Worm (Caenorhabditis elegans) whole organism, late embryonic: ENCODE results near the gene F21H7.3.

ENCODE experiments used
- C38D4.7 ChIP-seq: fragments of 200-800 bp; sonication (Bioruptor generic); optimal IDR thresholded peaks from 2 replicates; lab custom pipeline; 2018; ENCODE audit warnings: mild to moderate bottlenecking, missing genetic modification characterization, moderate library complexity, missing compliant biosample characterization
- F13H6.1 ChIP-seq: sonication (generic microtip); optimal IDR thresholded peaks from 2 replicates; lab custom pipeline; 2016; ENCODE audit warnings: missing genetic modification characterization, missing compliant biosample characterization
- K09A11.1 ChIP-seq: sonication (generic microtip); optimal IDR thresholded peaks from 2 replicates; lab custom pipeline; 2017; ENCODE audit warnings: antibody characterized with exemption, mild to moderate bottlenecking, missing genetic modification characterization, missing compliant biosample characterization; ENCODE audit not compliant: insufficient read depth
- T23F11.4 ChIP-seq: fragments of 200-800 bp; sonication (Bioruptor generic); optimal IDR thresholded peaks from 2 replicates; lab custom pipeline; 2018; ENCODE audit warnings: mild to moderate bottlenecking, missing genetic modification characterization, missing compliant biosample characterization
- Y22D7AL.16 ChIP-seq: sonication (generic microtip); optimal IDR thresholded peaks from 2 replicates; lab custom pipeline; 2016; ENCODE audit warnings: missing genetic modification characterization, missing compliant biosample characterization
- ahr-1 ChIP-seq: sonication (generic microtip); optimal IDR thresholded peaks from 2 replicates; lab custom pipeline; 2016; ENCODE audit warnings: missing genetic modification characterization, missing compliant biosample characterization
- ceh-18 ChIP-seq: sonication (generic microtip); optimal IDR thresholded peaks from 2 replicates; lab custom pipeline; 2016; ENCODE audit warnings: missing genetic modification characterization, missing compliant biosample characterization
- ceh-19 ChIP-seq: fragments of 200-800 bp; sonication (Bioruptor generic); optimal IDR thresholded peaks from 2 replicates; lab custom pipeline; 2018; ENCODE audit warnings: mild to moderate bottlenecking, missing genetic modification characterization, missing compliant biosample characterization
- ceh-22 ChIP-seq: sonication (generic microtip); optimal IDR thresholded peaks from 2 replicates; lab custom pipeline; 2017; ENCODE audit warnings: missing biosample characterization, missing genetic modification characterization
- ceh-24 ChIP-seq: sonication (generic microtip); optimal IDR thresholded peaks from 2 replicates; lab custom pipeline; 2016; ENCODE audit warnings: mild to moderate bottlenecking, missing genetic modification characterization, missing compliant biosample characterization
- ceh-30 ChIP-seq: fragments of 150-350 bp; optimal IDR thresholded peaks from 2 replicates; lab custom pipeline; 2014; ENCODE audit warnings: missing biosample characterization, missing genetic modification characterization
- ceh-6 ChIP-seq: fragments of 200-800 bp; sonication (Bioruptor generic); optimal IDR thresholded peaks from 2 replicates; lab custom pipeline; 2018; ENCODE audit warnings: mild to moderate bottlenecking, missing genetic modification characterization, missing compliant biosample characterization
- che-1 ChIP-seq: sonication (generic microtip); optimal IDR thresholded peaks from 2 replicates; lab custom pipeline; 2016; ENCODE audit warnings: mild to moderate bottlenecking, missing genetic modification characterization, missing compliant biosample characterization
- elt-2 ChIP-seq: sonication (generic microtip); optimal IDR thresholded peaks from 2 replicates; lab custom pipeline; 2016; ENCODE audit warnings: missing genetic modification reagents, missing genetic modification characterization, missing compliant biosample characterization
- elt-4 ChIP-seq: sonication (generic microtip); optimal IDR thresholded peaks from 2 replicates; lab custom pipeline; 2016; ENCODE audit warnings: missing genetic modification characterization, missing compliant biosample characterization
- ets-4 ChIP-seq: sonication (generic microtip); optimal IDR thresholded peaks from 2 replicates; lab custom pipeline; 2016; ENCODE audit warnings: missing genetic modification characterization, missing compliant biosample characterization
- eyg-1 ChIP-seq: sonication (generic microtip); optimal IDR thresholded peaks from 2 replicates; lab custom pipeline; 2016; ENCODE audit warnings: missing genotype, missing genetic modification characterization, missing compliant biosample characterization
- fax-1 ChIP-seq: sonication (generic microtip); optimal IDR thresholded peaks from 2 replicates; lab custom pipeline; 2016; ENCODE audit warnings: missing genotype, missing genetic modification characterization, missing compliant biosample characterization
- gmeb-2 ChIP-seq: sonication (generic microtip); optimal IDR thresholded peaks from 2 replicates; lab custom pipeline; 2016; ENCODE audit warnings: missing genetic modification characterization, inconsistent platforms, missing compliant biosample characterization
- hlh-30 ChIP-seq: sonication (generic microtip); optimal IDR thresholded peaks from 2 replicates; lab custom pipeline; 2017; ENCODE audit warnings: antibody characterized with exemption, missing genetic modification characterization, missing compliant biosample characterization; ENCODE audit not compliant: insufficient read depth
- hlh-6 ChIP-seq: sonication (generic microtip); optimal IDR thresholded peaks from 2 replicates; lab custom pipeline; 2016; ENCODE audit warnings: missing genotype, missing genetic modification characterization, missing compliant biosample characterization
- lin-11 ChIP-seq: fragments of 200-800 bp; sonication (Bioruptor generic); optimal IDR thresholded peaks from 2 replicates; lab custom pipeline; 2018; ENCODE audit warnings: mild to moderate bottlenecking, missing genetic modification characterization, missing compliant biosample characterization
- madf-2 ChIP-seq: sonication (generic microtip); optimal IDR thresholded peaks from 2 replicates; lab custom pipeline; 2017; ENCODE audit warnings: missing genetic modification characterization, missing compliant biosample characterization
- nhr-11 ChIP-seq: fragments of 150-350 bp; optimal IDR thresholded peaks from 2 replicates; lab custom pipeline; 2014; ENCODE audit warnings: missing biosample characterization, missing genetic modification characterization
- nhr-232 ChIP-seq: sonication (generic microtip); optimal IDR thresholded peaks from 2 replicates; lab custom pipeline; 2016; ENCODE audit warnings: missing genetic modification characterization, missing compliant biosample characterization
- npax-4 ChIP-seq: sonication (generic microtip); optimal IDR thresholded peaks from 2 replicates; lab custom pipeline; 2016; ENCODE audit warnings: missing genetic modification characterization, missing compliant biosample characterization
- odd-2 ChIP-seq: sonication (generic microtip); optimal IDR thresholded peaks from 2 replicates; lab custom pipeline; 2017; ENCODE audit warnings: antibody characterized with exemption, mild to moderate bottlenecking, missing genetic modification characterization, missing compliant biosample characterization
- pat-9 ChIP-seq: fragments of 200-800 bp; sonication (Bioruptor generic); optimal IDR thresholded peaks from 2 replicates; lab custom pipeline; 2018; ENCODE audit warnings: mild to moderate bottlenecking, missing genetic modification characterization, moderate library complexity, missing compliant biosample characterization
- pha-2 ChIP-seq: sonication (generic microtip); optimal IDR thresholded peaks from 2 replicates; lab custom pipeline; 2017; ENCODE audit warnings: mild to moderate bottlenecking, missing genetic modification characterization, missing compliant biosample characterization
- pqm-1 ChIP-seq: sonication (generic microtip); optimal IDR thresholded peaks from 2 replicates; lab custom pipeline; 2016; ENCODE audit warnings: missing genetic modification characterization, missing compliant biosample characterization
- pros-1 ChIP-seq: fragments of 150-350 bp; optimal IDR thresholded peaks from 2 replicates; lab custom pipeline; 2014; ENCODE audit warnings: missing biosample characterization, missing genetic modification reagents, missing genetic modification characterization
- sdc-2 ChIP-seq: sonication (generic microtip); optimal IDR thresholded peaks from 2 replicates; lab custom pipeline; 2016; ENCODE audit warnings: missing genotype, missing genetic modification characterization, missing compliant biosample characterization
- sox-4 ChIP-seq: sonication (generic microtip); optimal IDR thresholded peaks from 2 replicates; lab custom pipeline; 2017; ENCODE audit warnings: mild to moderate bottlenecking, missing genetic modification characterization, inconsistent platforms, missing compliant biosample characterization
- syd-9 ChIP-seq: sonication (generic microtip); optimal IDR thresholded peaks from 2 replicates; lab custom pipeline; 2016; ENCODE audit warnings: mild to moderate bottlenecking, missing genetic modification characterization, moderate library complexity, missing compliant biosample characterization
- tbx-2 ChIP-seq: sonication (generic microtip); optimal IDR thresholded peaks from 2 replicates; lab custom pipeline; 2016; ENCODE audit warnings: missing genetic modification characterization, missing compliant biosample characterization
- tbx-7 ChIP-seq: sonication (generic microtip); optimal IDR thresholded peaks from 2 replicates; lab custom pipeline; 2016; ENCODE audit warnings: missing genotype, missing genetic modification characterization, missing compliant biosample characterization
- unc-42 ChIP-seq: sonication (generic microtip); optimal IDR thresholded peaks from 2 replicates; lab custom pipeline; 2016; ENCODE audit warnings: missing genotype, missing genetic modification characterization, missing compliant biosample characterization
- unc-55 ChIP-seq: sonication (generic microtip); optimal IDR thresholded peaks from 2 replicates; lab custom pipeline; 2017; ENCODE audit warnings: missing biosample characterization, missing genetic modification reagents, missing genetic modification characterization
- zip-5 ChIP-seq: sonication (generic microtip); optimal IDR thresholded peaks from 2 replicates; lab custom pipeline; 2016; ENCODE audit warnings: missing genetic modification characterization, missing compliant biosample characterization
- ztf-16 ChIP-seq: sonication (generic microtip); optimal IDR thresholded peaks from 2 replicates; lab custom pipeline; 2017; ENCODE audit warnings: missing genetic modification characterization, missing compliant biosample characterization

The F21H7.3 gene

ce11 chrV:16225524-16226116 is 9.4 kb downstream of the F21H7.3 start:
- TF ChIP-seq eyg-1 (tag; lab: Kevin White, UChicago) (no peak), F13H6.1 (tag; lab: Kevin White, UChicago) (no peak), ztf-16 (no peak), Y22D7AL.16 (no peak), unc-55 (GFP tag; lab: Kevin White, UChicago) (no peak), zip-5 (no peak), elt-2 (no peak), C38D4.7 (GFP tag; lab: Kevin White, UChicago) (no peak), tbx-2 (tag; lab: Kevin White, UChicago) (no peak), nhr-232 (tag; lab: Kevin White, UChicago) (no peak), npax-4 (tag; lab: Kevin White, UChicago) (no peak)

DNA sequence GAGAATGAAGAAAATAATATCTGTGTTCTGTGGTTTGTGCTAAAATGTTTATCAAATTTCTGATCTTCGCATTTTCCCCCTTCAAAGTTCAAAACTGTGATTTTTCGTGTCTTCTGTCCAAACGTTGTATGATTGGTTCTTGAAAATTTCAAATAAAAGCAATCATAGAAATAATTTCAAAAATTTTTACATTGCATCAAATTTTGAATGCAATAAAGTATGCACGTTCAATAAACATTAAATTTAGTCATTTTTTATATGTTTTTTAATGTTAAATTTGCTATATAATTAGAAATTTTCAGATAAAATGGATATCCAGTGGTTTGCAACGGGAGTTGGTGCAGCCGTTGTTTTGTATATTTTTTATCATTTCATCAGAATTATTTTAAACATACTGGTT is 11.0 kb downstream of the F21H7.3 start, which contains the start of gene stdh-2:
stdh-2 (plus strand) TSS at position 301 of the 400 bp plus-strand sequence.
- no peak for TF ChIP-seq ahr-1 (tag; lab: Kevin White, UChicago)
- TF ChIP-seq pha-2 (tag; lab: Kevin White, UChicago), result no peak
- TF ChIP-seq pros-1 (tag; lab: Kevin White, UChicago), result no peak
- TF ChIP-seq tbx-2 (tag; lab: Kevin White, UChicago), result no peak
- no peak for TF ChIP-seq Y22D7AL.16
- no peak for TF ChIP-seq K09A11.1 (tag; lab: Kevin White, UChicago)
- no peak for TF ChIP-seq fax-1 (tag; lab: Kevin White, UChicago)
- no peak for TF ChIP-seq madf-2 (tag; lab: Kevin White, UChicago)
- no peak for TF ChIP-seq elt-4 (tag; lab: Kevin White, UChicago)
- no peak for TF ChIP-seq gmeb-2
- TF ChIP-seq syd-9 (tag; lab: Kevin White, UChicago), result no peak
- TF ChIP-seq ceh-6 (GFP tag; lab: Kevin White, UChicago), result no peak
- no peak for TF ChIP-seq eyg-1 (tag; lab: Kevin White, UChicago)
- TF ChIP-seq hlh-30, result no peak
- TF ChIP-seq lin-11 (tag; lab: Kevin White, UChicago), result no peak
- TF ChIP-seq npax-4 (tag; lab: Kevin White, UChicago), result no peak
- TF ChIP-seq T23F11.4 (GFP tag; lab: Kevin White, UChicago), result no peak
- TF ChIP-seq nhr-11 (tag; lab: Kevin White, UChicago), result no peak
- no peak for TF ChIP-seq ceh-19 (GFP tag; lab: Kevin White, UChicago)
- TF ChIP-seq ets-4 (tag; lab: Kevin White, UChicago), result no peak

DNA sequence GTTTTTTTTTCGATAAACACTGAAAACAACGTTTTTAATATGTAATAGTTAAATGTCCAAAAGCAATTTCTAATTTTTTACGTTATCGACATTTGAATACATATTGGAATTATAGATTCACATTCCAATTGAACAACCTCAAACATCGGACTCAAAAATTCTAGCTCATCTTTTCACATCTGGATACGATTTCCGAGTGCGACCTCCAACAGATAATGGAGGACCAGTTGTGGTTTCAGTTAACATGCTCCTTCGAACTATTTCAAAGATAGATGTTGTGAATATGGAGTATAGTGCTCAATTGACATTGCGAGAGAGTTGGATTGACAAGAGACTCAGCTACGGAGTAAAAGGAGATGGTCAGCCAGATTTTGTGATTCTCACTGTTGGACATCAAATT is 15.0 kb downstream of the F21H7.3 start:
- TF ChIP-seq sox-4 (tag; lab: Kevin White, UChicago) (no peak), hlh-6 (tag; lab: Kevin White, UChicago) (no peak), ceh-30 (tag; lab: Kevin White, UChicago) (no peak), che-1 (tag; lab: Kevin White, UChicago) (no peak), sdc-2 (tag; lab: Kevin White, UChicago) (no peak), pat-9 (tag; lab: Kevin White, UChicago) (no peak), nhr-232 (tag; lab: Kevin White, UChicago) (no peak), pqm-1 (no peak), ceh-24 (tag; lab: Kevin White, UChicago) (no peak), ztf-16 (no peak), ceh-22 (tag; lab: Kevin White, UChicago) (no peak), odd-2 (tag; lab: Kevin White, UChicago) (no peak), ceh-18 (no peak), unc-42 (tag; lab: Kevin White, UChicago) (no peak), npax-4 (tag; lab: Kevin White, UChicago) (no peak), tbx-7 (tag; lab: Kevin White, UChicago) (no peak)
